Fruit fly (Drosophila melanogaster): ENCODE data around the gene CG5984.

DNA sequence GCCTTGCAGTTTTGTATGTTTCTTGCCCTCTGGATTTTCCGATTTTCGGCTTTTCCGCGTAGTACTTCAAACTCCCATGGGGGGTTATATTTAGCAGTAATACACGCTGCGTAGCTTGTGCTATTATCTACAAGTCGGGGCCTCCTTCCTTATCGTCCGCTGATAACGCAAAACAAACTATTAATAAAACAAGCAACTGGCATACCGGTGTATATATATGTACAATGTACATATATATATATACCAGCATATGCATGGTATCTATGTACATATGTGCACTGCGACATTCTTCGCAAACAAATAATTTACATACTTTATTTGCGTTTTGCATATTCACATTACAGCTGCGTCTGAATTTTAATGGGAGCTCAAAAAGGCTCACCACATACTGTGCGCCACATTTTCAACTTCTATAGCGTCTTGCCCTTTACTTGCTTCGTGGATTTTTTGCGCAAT is 6.2 kb upstream of the CG5984 start:
- TF ChIP-seq CTCF (optimal IDR thresholded peaks at IDR 0.05), result no peak
- no peak for TF ChIP-seq CG8478 (optimal IDR thresholded peaks at IDR 0.05)

Data from S2 (cell line).